Fruit fly (Drosophila melanogaster): ENCODE data around the gene Cpsf6.
A peak's percentile ranks its signal among the peaks of the same experiment; 100 is the strongest.

Cpsf6 gene

dm6 chr3L:8299224-8300130 lies 15.8 kb downstream of the Cpsf6 start, which contains the start of the genes Arl5 and CG13671 (continued):
- TF ChIP-seq CG17359 (tag; optimal IDR thresholded peaks at IDR 0.05) (peak; percentile 77), ac (GFP tag; optimal IDR thresholded peaks at IDR 0.05) (no peak)

dm6 chr3L:8297488-8297887 lies 17.8 kb downstream of the Cpsf6 start:
- TF ChIP-seq CG34422 (GFP tag; IDR thresholded peaks at IDR 0.05) (no peak), Aef1 (GFP tag; IDR thresholded peaks at IDR 0.05) (no peak), Pdp1 (GFP tag; optimal IDR thresholded peaks at IDR 0.05) (peak in 1 of 2 experiments; percentile 1), sug (tag; optimal IDR thresholded peaks at IDR 0.05) (peak; percentile 52), exex (tag; optimal IDR thresholded peaks at IDR 0.05) (peak; percentile 65), CG15479 (GFP tag; optimal IDR thresholded peaks at IDR 0.05) (peak; percentile 63), Med (GFP tag) (peak; percentile 56), CG34376 (GFP tag; optimal IDR thresholded peaks at IDR 0.05) (peak; percentile 5), grn (GFP tag; optimal IDR thresholded peaks at IDR 0.05) (peak; percentile 7), lab (GFP tag; optimal IDR thresholded peaks at IDR 0.05) (peak; percentile 39), Sry-β (GFP tag; optimal IDR thresholded peaks at IDR 0.05) (no peak)

- TF ChIP-seq Myb (GFP tag; optimal IDR thresholded peaks at IDR 0.05), result peak; percentile 85
- no peak for TF ChIP-seq CG11093 (GFP tag; IDR thresholded peaks at IDR 0.05)
- peak; percentile 87 for TF ChIP-seq CG2129 (GFP tag; IDR thresholded peaks at IDR 0.05; ENCODE audit: partially characterized antibody)
- TF ChIP-seq Lim3 (GFP tag; IDR thresholded peaks at IDR 0.05), result no peak
- TF ChIP-seq inv (GFP tag; IDR thresholded peaks at IDR 0.05; ENCODE audit: partially characterized antibody), result peak; percentile 76
- TF ChIP-seq Opbp (GFP tag; IDR thresholded peaks at IDR 0.05; ENCODE audit: partially characterized antibody), result peak; percentile 72; the same call in 2 of the 3 replicates
- peak; percentile 61 for TF ChIP-seq trem (tag; optimal IDR thresholded peaks at IDR 0.05)
- TF ChIP-seq zen (tag; optimal IDR thresholded peaks at IDR 0.05), result peak; percentile 16
- TF ChIP-seq Jarid2 (GFP tag; optimal IDR thresholded peaks at IDR 0.05), result no peak
- peak; percentile 48 for TF ChIP-seq CG15601 (tag; optimal IDR thresholded peaks at IDR 0.05)
- TF ChIP-seq pzg (GFP tag; optimal IDR thresholded peaks at IDR 0.05), result peak; percentile 53
- peak; percentile 59; the same call in 1 of the 2 replicates for TF ChIP-seq MBD-R2 (GFP tag; IDR thresholded peaks at IDR 0.05)
- TF ChIP-seq CG12659 (GFP tag; optimal IDR thresholded peaks at IDR 0.05), result peak; percentile 9
- TF ChIP-seq CG13775 (GFP tag; optimal IDR thresholded peaks at IDR 0.05), result no peak
- TF ChIP-seq Dref (GFP tag; IDR thresholded peaks at IDR 0.05), result peak; percentile 68
- TF ChIP-seq Doc3 (GFP tag; IDR thresholded peaks at IDR 0.05; ENCODE audit: partially characterized antibody), result peak; percentile 98
- peak; percentile 89 for TF ChIP-seq tna (GFP tag; IDR thresholded peaks at IDR 0.05; ENCODE audit: partially characterized antibody)
- peak; percentile 12 for TF ChIP-seq Vsx1 (GFP tag; optimal IDR thresholded peaks at IDR 0.05)
- TF ChIP-seq CoRest (tag; optimal IDR thresholded peaks at IDR 0.05), result peak; percentile 52
- peak; percentile 97 for TF ChIP-seq sna (GFP tag; IDR thresholded peaks at IDR 0.05; ENCODE audit: partially characterized antibody)
- TF ChIP-seq Sry-β (GFP tag; optimal IDR thresholded peaks at IDR 0.05), result no peak
- TF ChIP-seq CG14860 (GFP tag; IDR thresholded peaks at IDR 0.05; ENCODE audit: partially characterized antibody), result peak; percentile 86
- peak; percentile 77 for TF ChIP-seq gsb-n (tag; optimal IDR thresholded peaks at IDR 0.05)
- no peak for TF ChIP-seq CG34422 (GFP tag; IDR thresholded peaks at IDR 0.05)
- peak; percentile 65; the same call in 2 of the 3 replicates for TF ChIP-seq CG7963 (GFP tag; IDR thresholded peaks at IDR 0.05; ENCODE audit: partially characterized antibody)
- TF ChIP-seq salm (tag; optimal IDR thresholded peaks at IDR 0.05), result no peak
- peak; percentile 81 for TF ChIP-seq Bgb (GFP tag; IDR thresholded peaks at IDR 0.05; ENCODE audit: partially characterized antibody)
- TF ChIP-seq YL-1 (GFP tag; optimal IDR thresholded peaks at IDR 0.05), result peak; percentile 1
- TF ChIP-seq PHDP (tag; optimal IDR thresholded peaks at IDR 0.05), result peak; percentile 12
- TF ChIP-seq stwl (tag; optimal IDR thresholded peaks at IDR 0.05), result peak; percentile 57
- TF ChIP-seq tll (GFP tag; optimal IDR thresholded peaks at IDR 0.05), result peak in 1 of 2 experiments; percentile 18
These were observed 18.4 kb downstream of the Cpsf6 start, which contains the start of gene Rab19 for dm6 chr3L:8296941-8297340. Gene Rab19 (plus strand): TSS chr3L:8297018.

All from whole organism, embryonic.